Worm (Caenorhabditis elegans) whole organism, young adult: ENCODE results near the gene srv-16.

ENCODE experiments used
- F10E7.11 ChIP-seq: sonication (generic microtip); optimal IDR thresholded peaks from 2 replicates; lab custom pipeline; 2017; ENCODE audit warnings: mild to moderate bottlenecking, missing genetic modification characterization, moderate library complexity, missing compliant biosample characterization
- F22D6.2 ChIP-seq: sonication (generic microtip); optimal IDR thresholded peaks from 2 replicates; lab custom pipeline; 2016; ENCODE audit warnings: mild to moderate bottlenecking, missing genetic modification characterization, missing compliant biosample characterization
- F33H1.4 ChIP-seq: fragments of 200-800 bp; sonication (Bioruptor generic); IDR thresholded peaks from 2 replicates; pipeline ENCODE4 v1.3.6; 2022; ENCODE audit warnings: missing genetic modification reagents, missing genetic modification characterization, missing compliant biosample characterization
- K11D2.4 ChIP-seq: fragments of 200-800 bp; sonication (Bioruptor generic); IDR thresholded peaks from 2 replicates; pipeline ENCODE4 v1.3.6; 2022; ENCODE audit warnings: missing genetic modification reagents, missing genetic modification characterization, missing compliant biosample characterization
- attf-6 ChIP-seq: fragments of 200-800 bp; sonication (Bioruptor generic); IDR thresholded peaks from 2 replicates; pipeline ENCODE4 v1.3.6; 2022; ENCODE audit warnings: missing genetic modification reagents, missing genetic modification characterization, missing compliant biosample characterization
- cebp-2 ChIP-seq: fragments of 200-800 bp; sonication (Bioruptor generic); IDR thresholded peaks from 2 replicates; pipeline ENCODE4 v1.3.6; 2022; ENCODE audit warnings: missing genetic modification characterization, missing compliant biosample characterization
- ceh-58 ChIP-seq: fragments of 200-800 bp; sonication (Bioruptor generic); IDR thresholded peaks from 2 replicates; pipeline ENCODE4 v1.3.6; 2022; ENCODE audit warnings: missing genetic modification characterization, missing compliant biosample characterization
- madf-3 ChIP-seq: fragments of 200-800 bp; sonication (Bioruptor generic); IDR thresholded peaks from 2 replicates; pipeline ENCODE4 v1.3.6; 2022; ENCODE audit warnings: missing genetic modification reagents, missing genetic modification characterization, missing compliant biosample characterization
- mel-28 ChIP-seq: sonication (generic microtip); optimal IDR thresholded peaks from 2 replicates; lab custom pipeline; 2016; ENCODE audit warnings: borderline replicate concordance, mild to moderate bottlenecking, missing genetic modification characterization, missing compliant biosample characterization
- nhr-179 ChIP-seq: sonication (generic microtip); optimal IDR thresholded peaks from 2 replicates; lab custom pipeline; 2016; ENCODE audit warnings: mild to moderate bottlenecking, missing genetic modification characterization, missing compliant biosample characterization
- nhr-90 ChIP-seq: sonication (generic microtip); optimal IDR thresholded peaks from 2 replicates; lab custom pipeline; 2016; ENCODE audit warnings: missing genotype, mild to moderate bottlenecking, missing genetic modification characterization, missing compliant biosample characterization
- pha-4 ChIP-seq: fragments of 150-350 bp; sonication (generic microtip); optimal IDR thresholded peaks from 2 replicates; lab custom pipeline; 2014; ENCODE audit warnings: missing biosample characterization, missing genetic modification reagents, missing genetic modification characterization
- rcor-1 ChIP-seq: fragments of 200-800 bp; sonication (Bioruptor generic); IDR thresholded peaks from 2 replicates; pipeline ENCODE4 v1.3.6; 2022; ENCODE audit warnings: missing genetic modification reagents, missing genetic modification characterization, missing compliant biosample characterization
- snpc-1.1 ChIP-seq: sonication (generic microtip); optimal IDR thresholded peaks from 2 replicates; lab custom pipeline; 2017; ENCODE audit warnings: missing genetic modification characterization, mild to moderate bottlenecking, missing compliant biosample characterization, antibody characterized with exemption, moderate library complexity, missing genotype, missing genetic modification reagents; ENCODE audit not compliant: insufficient read depth
- snpc-4 ChIP-seq, 5 experiments: fragments of 150-350 bp in 1 of 5; sonication (generic microtip) in 4 of 5; optimal IDR thresholded peaks; 2 replicates each; lab custom pipeline; 2014 to 2018; ENCODE audit warnings: missing genetic modification characterization in 5 of 5, missing biosample characterization in 3 of 5, antibody characterized with exemption in 2 of 5, mild to moderate bottlenecking in 2 of 5, missing compliant biosample characterization in 2 of 5, missing genotype in 2 of 5, moderate library complexity in 2 of 5, missing genetic modification reagents in 1 of 5
- sptf-2 ChIP-seq: fragments of 200-800 bp; sonication (Bioruptor generic); optimal IDR thresholded peaks from 2 replicates; lab custom pipeline; 2018; ENCODE audit warnings: mild to moderate bottlenecking, missing genetic modification characterization, missing compliant biosample characterization
- tbp1 ChIP-seq: fragments of 200-800 bp; sonication (Bioruptor generic); optimal IDR thresholded peaks from 2 replicates; lab custom pipeline; 2018; ENCODE audit warnings: mild to moderate bottlenecking, missing genetic modification characterization, missing compliant biosample characterization
- ztf-28 ChIP-seq: fragments of 200-800 bp; sonication (Bioruptor generic); IDR thresholded peaks from 2 replicates; pipeline ENCODE4 v1.3.6; 2022; ENCODE audit warnings: missing genetic modification reagents, missing genetic modification characterization, missing compliant biosample characterization

The srv-16 gene

ce11 chrIV:15894819-15895218, 38.9 kb downstream of the srv-16 start:
- no peak for TF ChIP-seq snpc-4 (GFP tag; optimal IDR thresholded peaks at IDR 0.05; lab: Kevin White, UChicago)
- peak in 1 of 4 experiments; percentile 7 for TF ChIP-seq snpc-4 (tag; optimal IDR thresholded peaks at IDR 0.05; lab: Kevin White, UChicago)
- peak; percentile 62; the same call in 1 of the 2 replicates for TF ChIP-seq attf-6 (GFP tag; lab: Robert Waterston, UW)
- no peak for TF ChIP-seq F10E7.11 (tag; lab: Kevin White, UChicago)

- TF ChIP-seq F33H1.4 (GFP tag; lab: Robert Waterston, UW) (no peak), ztf-28 (GFP tag; lab: Robert Waterston, UW) (no peak), madf-3 (GFP tag; lab: Robert Waterston, UW) (no peak), tbp1 (GFP tag; lab: Kevin White, UChicago) (no peak), K11D2.4 (GFP tag; lab: Robert Waterston, UW) (no peak), rcor-1 (GFP tag; lab: Robert Waterston, UW) (no peak), mel-28 (no peak), snpc-1.1 (no peak), pha-4 (tag; lab: Kevin White, UChicago) (no peak), nhr-179 (tag; lab: Kevin White, UChicago) (no peak), F22D6.2 (no peak), snpc-4 (GFP tag; optimal IDR thresholded peaks at IDR 0.05; lab: Kevin White, UChicago) (no peak), snpc-4 (tag; optimal IDR thresholded peaks at IDR 0.05; lab: Kevin White, UChicago) (no peak), cebp-2 (GFP tag; lab: Robert Waterston, UW) (no peak), nhr-90 (tag; lab: Kevin White, UChicago) (no peak), attf-6 (GFP tag; lab: Robert Waterston, UW) (no peak), sptf-2 (GFP tag; lab: Kevin White, UChicago) (no peak)
Observed at ce11 chrIV:15894133-15894532, 39.6 kb downstream of the srv-16 start, which contains the start of gene srv-14. Gene srv-14, minus strand, starts transcription at chrIV:15894233.

ce11 chrIV:15883922-15884321, 49.8 kb downstream of the srv-16 start, which contains the start of gene Y105C5B.3:
Gene Y105C5B.3, plus strand, starts transcription at chrIV:15884222.
- TF ChIP-seq ceh-58 (GFP tag; lab: Robert Waterston, UW) (no peak), snpc-4 (GFP tag; optimal IDR thresholded peaks at IDR 0.05; lab: Kevin White, UChicago) (no peak), snpc-4 (tag; optimal IDR thresholded peaks at IDR 0.05; lab: Kevin White, UChicago) (peak in 1 of 4 experiments; percentile 12)
